Worm (Caenorhabditis elegans) whole organism, L3 larva: Measurements from ENCODE around the gene C03B1.9.

ENCODE experiments used
- aly-2 ChIP-seq: fragments of 150-350 bp; optimal IDR thresholded peaks from 2 replicates; lab custom pipeline; 2014; ENCODE audit warnings: missing biosample characterization, missing genetic modification characterization
- ceh-82 ChIP-seq: fragments of 150-350 bp; optimal IDR thresholded peaks from 2 replicates; lab custom pipeline; 2014; ENCODE audit warnings: missing biosample characterization, missing genetic modification characterization
- egl-27 ChIP-seq: sonication (generic microtip); optimal IDR thresholded peaks from 4 replicates; lab custom pipeline; 2017; ENCODE audit warnings: missing biosample characterization, missing genetic modification reagents, missing genetic modification characterization
- jun-1 ChIP-seq: fragments of 150-350 bp; optimal IDR thresholded peaks from 2 replicates; lab custom pipeline; 2014; ENCODE audit warnings: missing biosample characterization, missing genetic modification reagents, missing genetic modification characterization
- snpc-4 ChIP-seq: fragments of 150-350 bp; optimal IDR thresholded peaks from 2 replicates; lab custom pipeline; 2014; ENCODE audit warnings: missing biosample characterization, missing genetic modification characterization
- unc-39 ChIP-seq: sonication (generic microtip); optimal IDR thresholded peaks from 4 replicates; lab custom pipeline; 2017; ENCODE audit warnings: missing biosample characterization, missing genetic modification characterization
- unc-62 ChIP-seq: fragments of 150-350 bp; sonication (generic microtip); optimal IDR thresholded peaks from 4 replicates; lab custom pipeline; 2014; ENCODE audit warnings: missing biosample characterization, missing genetic modification reagents, missing genetic modification characterization
- ztf-11 ChIP-seq: fragments of 150-350 bp; optimal IDR thresholded peaks from 2 replicates; lab custom pipeline; 2014; ENCODE audit warnings: missing biosample characterization, missing genetic modification characterization

ce11 chrX:6311391-6311790 is 35.5 kb downstream of the C03B1.9 start, which contains the start of gene npr-38:
- no peak for TF ChIP-seq unc-62 (GFP tag; lab: Kevin White, UChicago)
- no peak for TF ChIP-seq jun-1 (tag; lab: Kevin White, UChicago)
- TF ChIP-seq ceh-82 (tag; lab: Kevin White, UChicago) = no peak
- TF ChIP-seq unc-39 (tag; lab: Kevin White, UChicago) = no peak
- no peak for TF ChIP-seq egl-27 (tag; lab: Kevin White, UChicago)
- no peak for TF ChIP-seq aly-2
- no peak for TF ChIP-seq snpc-4 (tag; lab: Kevin White, UChicago)
- TF ChIP-seq ztf-11 (tag; lab: Kevin White, UChicago) = no peak
